ENCODE assay signal across 1 fruit fly cellular context in genomic region chr2L:14141238-14141637, dm6.
TF ChIP-seq lines count a peak whose summit lies in the region.

No protein-coding gene starts in this region.

TF ChIP-seq in whole organism, embryonic, 481 proteins besides CTCF, POLR2A, EP300 and RAD21 (continued from another document and continues in another):
- no peak for TF ChIP-seq Trl (optimal IDR thresholded peaks at IDR 0.05; lab: Kevin White, UChicago)
- peak; percentile 12 for TF ChIP-seq Trl (GFP tag; optimal IDR thresholded peaks at IDR 0.05; lab: Kevin White, UChicago)
- TF ChIP-seq tll (GFP tag; optimal IDR thresholded peaks at IDR 0.05; lab: Kevin White, UChicago), result no peak
- no peak for TF ChIP-seq Six4 (GFP tag; optimal IDR thresholded peaks at IDR 0.05; lab: Kevin White, UChicago)
- no peak for TF ChIP-seq Bteb2 (GFP tag; optimal IDR thresholded peaks at IDR 0.05; lab: Kevin White, UChicago)
- TF ChIP-seq ac (GFP tag; optimal IDR thresholded peaks at IDR 0.05; lab: Kevin White, UChicago), result no peak
- peak; percentile 24 for TF ChIP-seq ind (GFP tag; optimal IDR thresholded peaks at IDR 0.05; lab: Kevin White, UChicago)
- no peak for TF ChIP-seq CG4424 (GFP tag; optimal IDR thresholded peaks at IDR 0.05; lab: Kevin White, UChicago)
- TF ChIP-seq pb (GFP tag; optimal IDR thresholded peaks at IDR 0.05; lab: Kevin White, UChicago), result no peak
- TF ChIP-seq CG17359 (tag; optimal IDR thresholded peaks at IDR 0.05; lab: Kevin White, UChicago), result peak; percentile 54
- TF ChIP-seq hkb (optimal IDR thresholded peaks at IDR 0.05; lab: Kevin White, UChicago), result no peak
- peak; percentile 56; the same call in 1 of the 2 replicates for TF ChIP-seq hkb (GFP tag; IDR thresholded peaks at IDR 0.05; lab: Robert Waterston, UW)
- TF ChIP-seq CG3847 (GFP tag; IDR thresholded peaks at IDR 0.05; lab: Robert Waterston, UW), result peak; percentile 46
- TF ChIP-seq CG3163 (GFP tag; optimal IDR thresholded peaks at IDR 0.05; lab: Kevin White, UChicago), result no peak
- no peak for TF ChIP-seq CG13624 (GFP tag; optimal IDR thresholded peaks at IDR 0.05; lab: Kevin White, UChicago)
- no peak for TF ChIP-seq Camta (GFP tag; optimal IDR thresholded peaks at IDR 0.05; lab: Kevin White, UChicago)
- peak in 1 of 2 experiments; percentile 1 for TF ChIP-seq chif (GFP tag; optimal IDR thresholded peaks at IDR 0.05; lab: Kevin White, UChicago)
- TF ChIP-seq Fer3 (tag; optimal IDR thresholded peaks at IDR 0.05; lab: Kevin White, UChicago), result peak; percentile 56
- TF ChIP-seq dm (GFP tag; optimal IDR thresholded peaks at IDR 0.05; lab: Kevin White, UChicago), result no peak
- TF ChIP-seq jing (GFP tag; optimal IDR thresholded peaks at IDR 0.05; lab: Kevin White, UChicago), result no peak
- TF ChIP-seq CG9817 (tag; optimal IDR thresholded peaks at IDR 0.05; lab: Kevin White, UChicago), result peak; percentile 8
- TF ChIP-seq CG7928 (GFP tag; optimal IDR thresholded peaks at IDR 0.05; lab: Kevin White, UChicago), result no peak
- TF ChIP-seq Mrtf (GFP tag; IDR thresholded peaks at IDR 0.05; lab: Robert Waterston, UW), result no peak
- peak; percentile 75 for TF ChIP-seq sens (GFP tag; lab: Kevin White, UChicago)
- TF ChIP-seq Antp (GFP tag; optimal IDR thresholded peaks at IDR 0.05; lab: Kevin White, UChicago), result peak; percentile 34
- no peak for TF ChIP-seq Eip74EF (GFP tag; optimal IDR thresholded peaks at IDR 0.05; lab: Kevin White, UChicago)
- TF ChIP-seq so (GFP tag; IDR thresholded peaks at IDR 0.05; lab: Robert Waterston, UW), result no peak
- no peak for TF ChIP-seq fru (optimal IDR thresholded peaks at IDR 0.05; lab: Kevin White, UChicago)
- no peak for TF ChIP-seq Dip2 (GFP tag; IDR thresholded peaks at IDR 0.05; lab: Robert Waterston, UW)
- 0 out of 2 replicates have a peak, but pooled peaks have one; percentile 8 for TF ChIP-seq Rx (GFP tag; IDR thresholded peaks at IDR 0.05; lab: Robert Waterston, UW)
- TF ChIP-seq Side (GFP tag; optimal IDR thresholded peaks at IDR 0.05; lab: Kevin White, UChicago), result peak; percentile 37
- TF ChIP-seq Dek (tag; optimal IDR thresholded peaks at IDR 0.05; lab: Kevin White, UChicago), result peak; percentile 11
- no peak for TF ChIP-seq CG17829 (tag; optimal IDR thresholded peaks at IDR 0.05; lab: Kevin White, UChicago)
- peak; percentile 54; the same call in 2 of the 3 replicates for TF ChIP-seq tgo (GFP tag; IDR thresholded peaks at IDR 0.05; lab: Robert Waterston, UW)
- no peak for TF ChIP-seq bab2 (GFP tag; optimal IDR thresholded peaks at IDR 0.05; lab: Kevin White, UChicago)
- peak; percentile 28 for TF ChIP-seq Myb (GFP tag; optimal IDR thresholded peaks at IDR 0.05; lab: Kevin White, UChicago)
- no peak for TF ChIP-seq TFAM (GFP tag; optimal IDR thresholded peaks at IDR 0.05; lab: Kevin White, UChicago)
- peak; percentile 61 for TF ChIP-seq CG7839 (tag; optimal IDR thresholded peaks at IDR 0.05; lab: Kevin White, UChicago)
- no peak for TF ChIP-seq CG7987 (GFP tag; optimal IDR thresholded peaks at IDR 0.05; lab: Kevin White, UChicago)
- peak; percentile 54 for TF ChIP-seq stc (GFP tag; IDR thresholded peaks at IDR 0.05; lab: Robert Waterston, UW)
- TF ChIP-seq wdn (GFP tag; IDR thresholded peaks at IDR 0.05; lab: Robert Waterston, UW), result 0 out of 2 replicates have a peak, but pooled peaks have one; percentile 20
- TF ChIP-seq CG12155 (GFP tag; optimal IDR thresholded peaks at IDR 0.05; lab: Kevin White, UChicago), result no peak
- TF ChIP-seq ato (GFP tag; IDR thresholded peaks at IDR 0.05; lab: Robert Waterston, UW; ENCODE audit: partially characterized antibody), result no peak
- peak; percentile 27 for TF ChIP-seq CG2712 (tag; optimal IDR thresholded peaks at IDR 0.05; lab: Kevin White, UChicago)
- no peak for TF ChIP-seq CG9609 (GFP tag; optimal IDR thresholded peaks at IDR 0.05; lab: Kevin White, UChicago)
- no peak for TF ChIP-seq CG4404 (GFP tag; IDR thresholded peaks at IDR 0.05; lab: Robert Waterston, UW)
- TF ChIP-seq dpn (GFP tag; optimal IDR thresholded peaks at IDR 0.05; lab: Kevin White, UChicago), result peak in 1 of 2 experiments; percentile 31
- TF ChIP-seq CG6765 (GFP tag; optimal IDR thresholded peaks at IDR 0.05; lab: Kevin White, UChicago), result no peak
- no peak for TF ChIP-seq Lpt (GFP tag; optimal IDR thresholded peaks at IDR 0.05; lab: Kevin White, UChicago)
- TF ChIP-seq pita (GFP tag; optimal IDR thresholded peaks at IDR 0.05; lab: Kevin White, UChicago), result no peak
- no peak for TF ChIP-seq Nf-YC (tag; optimal IDR thresholded peaks at IDR 0.05; lab: Kevin White, UChicago)
- TF ChIP-seq CG15269 (tag; optimal IDR thresholded peaks at IDR 0.05; lab: Kevin White, UChicago), result peak; percentile 58
- peak; percentile 26 for TF ChIP-seq phol (tag; optimal IDR thresholded peaks at IDR 0.05; lab: Kevin White, UChicago)
- TF ChIP-seq CG14710 (tag; optimal IDR thresholded peaks at IDR 0.05; lab: Kevin White, UChicago), result no peak
- no peak for TF ChIP-seq rib (GFP tag; IDR thresholded peaks at IDR 0.05; lab: Robert Waterston, UW)
- no peak for TF ChIP-seq Mad (GFP tag; optimal IDR thresholded peaks at IDR 0.05; lab: Kevin White, UChicago)
- no peak for TF ChIP-seq CG8290 (GFP tag; optimal IDR thresholded peaks at IDR 0.05; lab: Kevin White, UChicago)
- peak in 1 of 2 experiments; percentile 60 for TF ChIP-seq CG8290 (tag; optimal IDR thresholded peaks at IDR 0.05; lab: Kevin White, UChicago)
- TF ChIP-seq CG10267 (tag; optimal IDR thresholded peaks at IDR 0.05; lab: Kevin White, UChicago), result no peak
- peak; percentile 9; the same call in 1 of the 3 replicates for TF ChIP-seq CG14050 (GFP tag; IDR thresholded peaks at IDR 0.05; lab: Robert Waterston, UW)
- peak; percentile 34 for TF ChIP-seq CG13894 (tag; optimal IDR thresholded peaks at IDR 0.05; lab: Kevin White, UChicago)
- TF ChIP-seq ap (GFP tag; IDR thresholded peaks at IDR 0.05; lab: Robert Waterston, UW), result no peak
- TF ChIP-seq tna (GFP tag; IDR thresholded peaks at IDR 0.05; lab: Robert Waterston, UW; ENCODE audit: partially characterized antibody), result no peak
- TF ChIP-seq Dref (GFP tag; IDR thresholded peaks at IDR 0.05; lab: Robert Waterston, UW), result no peak
- TF ChIP-seq maf-S (GFP tag; optimal IDR thresholded peaks at IDR 0.05; lab: Kevin White, UChicago), result no peak
- no peak for TF ChIP-seq sim (GFP tag; IDR thresholded peaks at IDR 0.05; lab: Robert Waterston, UW)
- no peak for TF ChIP-seq Mes4 (GFP tag; optimal IDR thresholded peaks at IDR 0.05; lab: Kevin White, UChicago)
- peak; percentile 32 for TF ChIP-seq CG10209 (GFP tag; optimal IDR thresholded peaks at IDR 0.05; lab: Kevin White, UChicago)
- no peak for TF ChIP-seq Ets65A (GFP tag; lab: Kevin White, UChicago)
- no peak for TF ChIP-seq Bgb (GFP tag; IDR thresholded peaks at IDR 0.05; lab: Robert Waterston, UW; ENCODE audit: partially characterized antibody)
- no peak for TF ChIP-seq Elba2 (GFP tag; optimal IDR thresholded peaks at IDR 0.05; lab: Kevin White, UChicago)
- no peak for TF ChIP-seq CG11560 (tag; IDR thresholded peaks at IDR 0.05; lab: Robert Waterston, UW)
- no peak for TF ChIP-seq CG10321 (GFP tag; IDR thresholded peaks at IDR 0.05; lab: Robert Waterston, UW)
- no peak for TF ChIP-seq pho (GFP tag; optimal IDR thresholded peaks at IDR 0.05; lab: Kevin White, UChicago)
- no peak for TF ChIP-seq CG33213 (GFP tag; optimal IDR thresholded peaks at IDR 0.05; lab: Kevin White, UChicago)
- peak; percentile 14 for TF ChIP-seq pum (GFP tag; optimal IDR thresholded peaks at IDR 0.05; lab: Kevin White, UChicago)
- TF ChIP-seq da (GFP tag; optimal IDR thresholded peaks at IDR 0.05; lab: Kevin White, UChicago), result no peak
- TF ChIP-seq sens-2 (GFP tag; IDR thresholded peaks at IDR 0.05; lab: Robert Waterston, UW), result no peak
- TF ChIP-seq vnd (GFP tag; IDR thresholded peaks at IDR 0.05; lab: Robert Waterston, UW; ENCODE audit: partially characterized antibody), result no peak
- TF ChIP-seq CG2875 (GFP tag; optimal IDR thresholded peaks at IDR 0.05; lab: Kevin White, UChicago), result no peak
- no peak for TF ChIP-seq CG31365 (tag; optimal IDR thresholded peaks at IDR 0.05; lab: Kevin White, UChicago)
- peak; percentile 12 for TF ChIP-seq Hsf (GFP tag; optimal IDR thresholded peaks at IDR 0.05; lab: Kevin White, UChicago)
- no peak for TF ChIP-seq gsb-n (tag; optimal IDR thresholded peaks at IDR 0.05; lab: Kevin White, UChicago)
- no peak for TF ChIP-seq ham (GFP tag; IDR thresholded peaks at IDR 0.05; lab: Robert Waterston, UW)
- TF ChIP-seq Gug (GFP tag; IDR thresholded peaks at IDR 0.05; lab: Robert Waterston, UW), result 0 out of 4 replicates have a peak, but pooled peaks have one; percentile 21
- no peak for TF ChIP-seq tx (GFP tag; optimal IDR thresholded peaks at IDR 0.05; lab: Kevin White, UChicago)
- no peak for TF ChIP-seq CG10274 (GFP tag; optimal IDR thresholded peaks at IDR 0.05; lab: Kevin White, UChicago)
- peak; percentile 26 for TF ChIP-seq org-1 (GFP tag; optimal IDR thresholded peaks at IDR 0.05; lab: Kevin White, UChicago)
- TF ChIP-seq bbx (GFP tag; IDR thresholded peaks at IDR 0.05; lab: Robert Waterston, UW; ENCODE audit: partially characterized antibody), result no peak
- TF ChIP-seq Dip3 (GFP tag; optimal IDR thresholded peaks at IDR 0.05; lab: Kevin White, UChicago), result no peak
- no peak for TF ChIP-seq CHES-1-like (GFP tag; optimal IDR thresholded peaks at IDR 0.05; lab: Kevin White, UChicago)
- TF ChIP-seq ranshi (GFP tag; IDR thresholded peaks at IDR 0.05; lab: Robert Waterston, UW), result peak; percentile 54; the same call in 1 of the 2 replicates
- TF ChIP-seq scrt (GFP tag; optimal IDR thresholded peaks at IDR 0.05; lab: Kevin White, UChicago), result peak; percentile 12
- TF ChIP-seq Aef1 (GFP tag; IDR thresholded peaks at IDR 0.05; lab: Robert Waterston, UW), result peak; percentile 32; the same call in 2 of the 3 replicates
- TF ChIP-seq cwo (GFP tag; optimal IDR thresholded peaks at IDR 0.05; lab: Kevin White, UChicago), result peak; percentile 62
- TF ChIP-seq Adf1 (GFP tag; IDR thresholded peaks at IDR 0.05; lab: Robert Waterston, UW), result no peak
- TF ChIP-seq CG11723 (GFP tag; optimal IDR thresholded peaks at IDR 0.05; lab: Kevin White, UChicago), result no peak
- TF ChIP-seq Dll (GFP tag; IDR thresholded peaks at IDR 0.05; lab: Robert Waterston, UW; ENCODE audit: partially characterized antibody), result no peak
- TF ChIP-seq ATbp (GFP tag; optimal IDR thresholded peaks at IDR 0.05; lab: Kevin White, UChicago), result peak; percentile 31
- no peak for TF ChIP-seq abd-A (tag; optimal IDR thresholded peaks at IDR 0.05; lab: Kevin White, UChicago)
- no peak for TF ChIP-seq CG10654 (GFP tag; optimal IDR thresholded peaks at IDR 0.05; lab: Kevin White, UChicago)
- no peak for TF ChIP-seq H15 (GFP tag; IDR thresholded peaks at IDR 0.05; lab: Robert Waterston, UW)
- no peak for TF ChIP-seq CG12299 (tag; optimal IDR thresholded peaks at IDR 0.05; lab: Kevin White, UChicago)
- peak; percentile 8 for TF ChIP-seq CG1529 (GFP tag; optimal IDR thresholded peaks at IDR 0.05; lab: Kevin White, UChicago)
- TF ChIP-seq dmrt11E (tag; optimal IDR thresholded peaks at IDR 0.05; lab: Kevin White, UChicago), result no peak
- no peak for TF ChIP-seq CG17802 (tag; optimal IDR thresholded peaks at IDR 0.05; lab: Kevin White, UChicago)
- TF ChIP-seq Rfx (GFP tag; IDR thresholded peaks at IDR 0.05; lab: Robert Waterston, UW), result peak; percentile 46
- TF ChIP-seq fu2 (GFP tag; optimal IDR thresholded peaks at IDR 0.05; lab: Kevin White, UChicago), result no peak
- TF ChIP-seq twi (tag; optimal IDR thresholded peaks at IDR 0.05; lab: Kevin White, UChicago), result no peak
- TF ChIP-seq HmgD (GFP tag; optimal IDR thresholded peaks at IDR 0.05; lab: Kevin White, UChicago), result no peak
- TF ChIP-seq CG8478 (optimal IDR thresholded peaks at IDR 0.05; lab: Kevin White, UChicago), result no peak
- no peak for TF ChIP-seq CrebB (tag; optimal IDR thresholded peaks at IDR 0.05; lab: Kevin White, UChicago)
- no peak for TF ChIP-seq pnt (GFP tag; optimal IDR thresholded peaks at IDR 0.05; lab: Kevin White, UChicago)
- peak; percentile 85 for TF ChIP-seq Med (GFP tag; lab: Kevin White, UChicago)
- no peak for TF ChIP-seq CG11247 (GFP tag; IDR thresholded peaks at IDR 0.05; lab: Robert Waterston, UW)
- peak; percentile 17 for TF ChIP-seq az2 (GFP tag; optimal IDR thresholded peaks at IDR 0.05; lab: Kevin White, UChicago)
- TF ChIP-seq CG31441 (GFP tag; IDR thresholded peaks at IDR 0.05; lab: Robert Waterston, UW), result peak; percentile 44; the same call in 1 of the 2 replicates
- TF ChIP-seq CG30403 (GFP tag; optimal IDR thresholded peaks at IDR 0.05; lab: Kevin White, UChicago), result peak; percentile 39
- peak; percentile 54; the same call in 1 of the 3 replicates for TF ChIP-seq ci (GFP tag; IDR thresholded peaks at IDR 0.05; lab: Robert Waterston, UW)
- no peak for TF ChIP-seq CG11093 (GFP tag; IDR thresholded peaks at IDR 0.05; lab: Robert Waterston, UW)
- no peak for TF ChIP-seq inv (GFP tag; IDR thresholded peaks at IDR 0.05; lab: Robert Waterston, UW; ENCODE audit: partially characterized antibody)
- peak; percentile 28 for TF ChIP-seq CG1233 (GFP tag; optimal IDR thresholded peaks at IDR 0.05; lab: Kevin White, UChicago)
- TF ChIP-seq ttk (GFP tag; IDR thresholded peaks at IDR 0.05; lab: Robert Waterston, UW), result peak; percentile 57
- no peak for TF ChIP-seq Atf-2 (GFP tag; optimal IDR thresholded peaks at IDR 0.05; lab: Kevin White, UChicago)
- no peak for TF ChIP-seq GATAe (GFP tag; conservative IDR thresholded peaks at IDR 0.05; lab: Robert Waterston, UW)
- peak; percentile 69 for TF ChIP-seq CG7556 (GFP tag; optimal IDR thresholded peaks at IDR 0.05; lab: Kevin White, UChicago)
- TF ChIP-seq Xrp1 (GFP tag; IDR thresholded peaks at IDR 0.05; lab: Robert Waterston, UW), result peak; percentile 21; the same call in 1 of the 2 replicates
- TF ChIP-seq fd96Cb (tag; optimal IDR thresholded peaks at IDR 0.05; lab: Kevin White, UChicago), result peak; percentile 2
- no peak for TF ChIP-seq her (GFP tag; optimal IDR thresholded peaks at IDR 0.05; lab: Kevin White, UChicago)
- TF ChIP-seq Ptx1 (GFP tag; IDR thresholded peaks at IDR 0.05; lab: Robert Waterston, UW), result peak; percentile 51
- peak; percentile 43; the same call in 1 of the 2 replicates for TF ChIP-seq Oaz (GFP tag; IDR thresholded peaks at IDR 0.05; lab: Robert Waterston, UW)
- TF ChIP-seq lab (GFP tag; optimal IDR thresholded peaks at IDR 0.05; lab: Kevin White, UChicago), result peak; percentile 76
- TF ChIP-seq lov (optimal IDR thresholded peaks at IDR 0.05; lab: Kevin White, UChicago), result no peak
- TF ChIP-seq lov (GFP tag; IDR thresholded peaks at IDR 0.05; lab: Robert Waterston, UW), result no peak
- no peak for TF ChIP-seq Sry-δ (GFP tag; optimal IDR thresholded peaks at IDR 0.05; lab: Kevin White, UChicago)
- peak; percentile 6 for TF ChIP-seq tio (GFP tag; optimal IDR thresholded peaks at IDR 0.05; lab: Kevin White, UChicago)
